Worm (Caenorhabditis elegans): ENCODE data around the gene F21D12.3.

F21D12.3 gene

ce11 chrII:7299042-7299441, 24.8 kb downstream of the F21D12.3 start, which contains the start of gene C30G12.1:
TSS of gene C30G12.1 (plus strand) at chrII:7299342.
- TF ChIP-seq W03F9.2 (tag; optimal IDR thresholded peaks at IDR 0.05) (no peak), dao-5 (tag; optimal IDR thresholded peaks at IDR 0.05) (no peak), him-1 (tag; optimal IDR thresholded peaks at IDR 0.05) (no peak)

ce11 chrII:7298197-7298682, 25.6 kb downstream of the F21D12.3 start, which contains the start of gene puf-8:
TSS of gene puf-8 (minus strand) at chrII:7298247.
- TF ChIP-seq him-1 (tag; optimal IDR thresholded peaks at IDR 0.05) (no peak), dao-5 (tag; optimal IDR thresholded peaks at IDR 0.05) (no peak), W03F9.2 (tag; optimal IDR thresholded peaks at IDR 0.05) (no peak)

- TF ChIP-seq dao-5 (tag; optimal IDR thresholded peaks at IDR 0.05) (no peak), him-1 (tag; optimal IDR thresholded peaks at IDR 0.05) (no peak), W03F9.2 (tag; optimal IDR thresholded peaks at IDR 0.05) (no peak)
Measured at ce11 chrII:7295917-7296316, 27.9 kb downstream of the F21D12.3 start, which contains the start of gene C30G12.6. TSS of gene C30G12.6 (minus strand) at chrII:7296017.

- TF ChIP-seq dao-5 (tag; optimal IDR thresholded peaks at IDR 0.05) = no peak
- TF ChIP-seq him-1 (tag; optimal IDR thresholded peaks at IDR 0.05) = no peak
- TF ChIP-seq W03F9.2 (tag; optimal IDR thresholded peaks at IDR 0.05) = no peak
Measured at ce11 chrII:7289923-7290476, 33.8 kb downstream of the F21D12.3 start, which contains the start of gene C30G12.2. TSS of gene C30G12.2 (plus strand) at chrII:7290426.

- TF ChIP-seq W03F9.2 (tag; optimal IDR thresholded peaks at IDR 0.05) (no peak), dao-5 (tag; optimal IDR thresholded peaks at IDR 0.05) (no peak), him-1 (tag; optimal IDR thresholded peaks at IDR 0.05) (no peak)
Measured at ce11 chrII:7287709-7288108, 36.1 kb downstream of the F21D12.3 start.

- no peak for TF ChIP-seq W03F9.2 (tag; optimal IDR thresholded peaks at IDR 0.05)
- no peak for TF ChIP-seq dao-5 (tag; optimal IDR thresholded peaks at IDR 0.05)
- TF ChIP-seq him-1 (tag; optimal IDR thresholded peaks at IDR 0.05) = no peak
Measured at ce11 chrII:7287140-7287539, 36.7 kb downstream of the F21D12.3 start.

ce11 chrII:7283063-7283462, 40.8 kb downstream of the F21D12.3 start:
- TF ChIP-seq W03F9.2 (tag; optimal IDR thresholded peaks at IDR 0.05) (no peak), dao-5 (tag; optimal IDR thresholded peaks at IDR 0.05) (no peak), him-1 (tag; optimal IDR thresholded peaks at IDR 0.05) (no peak)

- no peak for TF ChIP-seq W03F9.2 (tag; optimal IDR thresholded peaks at IDR 0.05)
- no peak for TF ChIP-seq dao-5 (tag; optimal IDR thresholded peaks at IDR 0.05)
- TF ChIP-seq him-1 (tag; optimal IDR thresholded peaks at IDR 0.05) = no peak
Measured at ce11 chrII:7280584-7280983, 43.2 kb downstream of the F21D12.3 start.

ce11 chrII:7279808-7280207, 44.0 kb downstream of the F21D12.3 start:
- no peak for TF ChIP-seq him-1 (tag; optimal IDR thresholded peaks at IDR 0.05)
- no peak for TF ChIP-seq W03F9.2 (tag; optimal IDR thresholded peaks at IDR 0.05)

ce11 chrII:7277925-7278324, 45.9 kb downstream of the F21D12.3 start:
- TF ChIP-seq dao-5 (tag; optimal IDR thresholded peaks at IDR 0.05) (no peak), W03F9.2 (tag; optimal IDR thresholded peaks at IDR 0.05) (no peak), him-1 (tag; optimal IDR thresholded peaks at IDR 0.05) (no peak)

- TF ChIP-seq him-1 (tag; optimal IDR thresholded peaks at IDR 0.05) (no peak), W03F9.2 (tag; optimal IDR thresholded peaks at IDR 0.05) (no peak), dao-5 (tag; optimal IDR thresholded peaks at IDR 0.05) (no peak)
Measured at ce11 chrII:7277257-7277656, 46.6 kb downstream of the F21D12.3 start.

ce11 chrII:7273517-7273916, 50.3 kb downstream of the F21D12.3 start:
- TF ChIP-seq W03F9.2 (tag; optimal IDR thresholded peaks at IDR 0.05) (no peak), dao-5 (tag; optimal IDR thresholded peaks at IDR 0.05) (no peak), him-1 (tag; optimal IDR thresholded peaks at IDR 0.05) (no peak)

- no peak for TF ChIP-seq W03F9.2 (tag; optimal IDR thresholded peaks at IDR 0.05)
- no peak for TF ChIP-seq dao-5 (tag; optimal IDR thresholded peaks at IDR 0.05)
Measured at ce11 chrII:7272513-7272912, 51.3 kb downstream of the F21D12.3 start.
